Worm (Caenorhabditis elegans): Measurements from ENCODE around the gene ZK1290.11.

ZK1290.11 gene

ce11 chrII:7570305-7570704 is 8.9 kb upstream of the ZK1290.11 start, which contains the start of gene F35D2.3:
F35D2.3 (plus strand) TSS chrII:7570605.
- TF ChIP-seq dao-5 (tag; optimal IDR thresholded peaks at IDR 0.05) (no peak), W03F9.2 (tag; optimal IDR thresholded peaks at IDR 0.05) (no peak), him-1 (tag; optimal IDR thresholded peaks at IDR 0.05) (no peak)

- TF ChIP-seq dao-5 (tag; optimal IDR thresholded peaks at IDR 0.05) = no peak
- TF ChIP-seq W03F9.2 (tag; optimal IDR thresholded peaks at IDR 0.05) = no peak
- TF ChIP-seq him-1 (tag; optimal IDR thresholded peaks at IDR 0.05) = no peak
Observed at ce11 chrII:7562616-7563015, 1.2 kb upstream of the ZK1290.11 start.

ce11 chrII:7560844-7561243 is 550 bp downstream of the ZK1290.11 start:
- TF ChIP-seq dao-5 (tag; optimal IDR thresholded peaks at IDR 0.05) = no peak
- no peak for TF ChIP-seq W03F9.2 (tag; optimal IDR thresholded peaks at IDR 0.05)
- no peak for TF ChIP-seq him-1 (tag; optimal IDR thresholded peaks at IDR 0.05)

DNA sequence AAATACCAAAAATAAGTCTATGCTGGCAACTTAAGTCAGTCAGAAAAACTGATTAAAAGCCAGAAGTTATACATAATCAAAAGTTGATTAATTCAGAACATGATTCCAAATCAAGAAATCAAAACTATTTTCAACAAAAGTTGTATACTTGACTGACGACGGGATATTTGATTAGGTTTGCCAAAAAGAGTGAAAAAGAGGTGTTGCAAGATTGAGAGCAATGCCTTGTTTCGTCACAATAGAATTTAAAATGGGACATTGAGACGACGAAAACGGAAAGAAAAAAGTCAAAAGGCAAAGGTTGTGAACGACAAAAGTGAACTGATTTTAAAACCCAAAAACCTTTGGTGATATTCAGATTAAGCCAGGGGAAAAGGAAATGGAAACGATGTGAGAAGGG is 2.5 kb downstream of the ZK1290.11 start:
- TF ChIP-seq him-1 (tag; optimal IDR thresholded peaks at IDR 0.05) (no peak), W03F9.2 (tag; optimal IDR thresholded peaks at IDR 0.05) (no peak), dao-5 (tag; optimal IDR thresholded peaks at IDR 0.05) (no peak)

- TF ChIP-seq W03F9.2 (tag; optimal IDR thresholded peaks at IDR 0.05) = no peak
- no peak for TF ChIP-seq dao-5 (tag; optimal IDR thresholded peaks at IDR 0.05)
- TF ChIP-seq him-1 (tag; optimal IDR thresholded peaks at IDR 0.05) = no peak
Observed at ce11 chrII:7557981-7558380, 3.4 kb downstream of the ZK1290.11 start.

- TF ChIP-seq dao-5 (tag; optimal IDR thresholded peaks at IDR 0.05) = no peak
- no peak for TF ChIP-seq him-1 (tag; optimal IDR thresholded peaks at IDR 0.05)
- TF ChIP-seq W03F9.2 (tag; optimal IDR thresholded peaks at IDR 0.05) = no peak
Observed at ce11 chrII:7555454-7555853, 5.9 kb downstream of the ZK1290.11 start, which contains the start of gene ZK1290.14. ZK1290.14 (minus strand) TSS chrII:7555592.

ce11 chrII:7554716-7555247 is 6.6 kb downstream of the ZK1290.11 start:
- TF ChIP-seq W03F9.2 (tag; optimal IDR thresholded peaks at IDR 0.05) (peak; percentile 11), him-1 (tag; optimal IDR thresholded peaks at IDR 0.05) (no peak), dao-5 (tag; optimal IDR thresholded peaks at IDR 0.05) (no peak)

DNA sequence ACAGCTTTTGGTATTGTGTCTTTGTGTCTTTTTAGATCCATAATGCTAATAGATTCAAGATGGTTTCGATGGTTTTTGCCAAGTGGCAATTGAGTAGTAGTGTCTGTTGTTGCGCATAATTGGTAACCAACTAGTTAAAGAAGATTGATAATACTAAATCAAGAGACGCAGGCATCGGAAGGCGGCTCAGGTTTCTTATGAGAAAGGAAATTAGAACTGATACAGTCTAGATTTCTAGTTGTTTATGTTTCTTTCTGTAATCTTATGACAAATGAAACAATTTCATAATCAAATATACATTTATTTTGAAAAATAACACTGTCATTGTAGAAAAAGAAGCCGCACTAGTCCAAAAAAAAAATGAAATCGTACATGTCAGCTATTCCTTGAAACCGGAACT is 7.6 kb downstream of the ZK1290.11 start, which contains the start of gene ZK1290.10:
Gene ZK1290.10 (minus strand): TSS at position 101 of the 400 bp plus-strand sequence.
- TF ChIP-seq W03F9.2 (tag; optimal IDR thresholded peaks at IDR 0.05) = no peak
- no peak for TF ChIP-seq him-1 (tag; optimal IDR thresholded peaks at IDR 0.05)
- TF ChIP-seq dao-5 (tag; optimal IDR thresholded peaks at IDR 0.05) = no peak

- no peak for TF ChIP-seq dao-5 (tag; optimal IDR thresholded peaks at IDR 0.05)
- TF ChIP-seq W03F9.2 (tag; optimal IDR thresholded peaks at IDR 0.05) = no peak
- no peak for TF ChIP-seq him-1 (tag; optimal IDR thresholded peaks at IDR 0.05)
Observed at ce11 chrII:7549035-7549434, 12.4 kb downstream of the ZK1290.11 start, which contains the start of gene tph-1. tph-1 (plus strand) TSS chrII:7549335.

- TF ChIP-seq W03F9.2 (tag; optimal IDR thresholded peaks at IDR 0.05) (no peak), him-1 (tag; optimal IDR thresholded peaks at IDR 0.05) (no peak), dao-5 (tag; optimal IDR thresholded peaks at IDR 0.05) (no peak)
Observed at ce11 chrII:7548044-7548443, 13.3 kb downstream of the ZK1290.11 start, which contains the start of gene fbxa-224. fbxa-224 (minus strand) TSS chrII:7548144.

DNA sequence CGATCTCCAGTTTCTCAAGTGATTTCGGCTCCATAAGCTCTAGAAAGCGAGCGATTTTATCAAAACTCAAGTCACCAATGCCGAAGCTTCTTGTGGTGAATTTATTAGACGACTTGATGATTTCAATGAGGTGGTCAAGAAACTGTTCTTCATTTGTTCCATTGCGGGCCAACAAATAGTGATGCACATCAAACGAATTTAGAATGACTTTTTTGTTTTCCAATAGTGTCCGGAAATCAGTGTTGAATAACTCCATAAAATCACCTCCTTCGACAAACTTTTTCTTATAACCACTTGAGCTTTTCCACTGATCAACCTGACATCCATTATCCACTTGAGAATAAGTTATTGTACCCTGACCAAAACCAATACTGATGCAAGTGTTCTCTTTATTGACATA is 14.1 kb downstream of the ZK1290.11 start:
- no peak for TF ChIP-seq dao-5 (tag; optimal IDR thresholded peaks at IDR 0.05)
- no peak for TF ChIP-seq W03F9.2 (tag; optimal IDR thresholded peaks at IDR 0.05)
- no peak for TF ChIP-seq him-1 (tag; optimal IDR thresholded peaks at IDR 0.05)

DNA sequence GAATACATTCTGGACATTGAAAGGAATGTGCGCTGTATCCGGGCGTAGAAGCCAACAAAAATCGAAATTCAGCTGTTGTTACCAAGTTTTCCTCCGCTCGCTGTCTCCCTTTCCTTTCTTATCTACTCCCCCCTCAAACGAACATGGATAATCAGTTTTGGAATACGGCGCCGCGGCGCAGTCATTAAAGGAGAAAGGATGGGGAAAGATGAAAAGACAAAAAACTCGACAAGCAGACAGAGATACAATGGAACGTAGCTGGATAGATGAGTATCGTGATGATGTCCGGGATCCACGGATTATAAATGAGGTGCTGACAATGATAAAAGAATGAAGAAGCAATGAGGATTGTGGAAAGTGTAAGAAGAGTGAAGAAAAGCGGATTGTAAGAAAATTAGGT is 16.0 kb downstream of the ZK1290.11 start:
- TF ChIP-seq W03F9.2 (tag; optimal IDR thresholded peaks at IDR 0.05) (no peak), him-1 (tag; optimal IDR thresholded peaks at IDR 0.05) (no peak), dao-5 (tag; optimal IDR thresholded peaks at IDR 0.05) (no peak)

- TF ChIP-seq W03F9.2 (tag; optimal IDR thresholded peaks at IDR 0.05) = no peak
- no peak for TF ChIP-seq him-1 (tag; optimal IDR thresholded peaks at IDR 0.05)
- TF ChIP-seq dao-5 (tag; optimal IDR thresholded peaks at IDR 0.05) = no peak
Observed at ce11 chrII:7544782-7545181, 16.6 kb downstream of the ZK1290.11 start.

ce11 chrII:7543808-7544207 is 17.6 kb downstream of the ZK1290.11 start, which contains the start of gene rol-8:
rol-8 (plus strand) TSS chrII:7544108.
- TF ChIP-seq W03F9.2 (tag; optimal IDR thresholded peaks at IDR 0.05) = no peak
- no peak for TF ChIP-seq him-1 (tag; optimal IDR thresholded peaks at IDR 0.05)
- TF ChIP-seq dao-5 (tag; optimal IDR thresholded peaks at IDR 0.05) = no peak

- TF ChIP-seq him-1 (tag; optimal IDR thresholded peaks at IDR 0.05) (no peak), dao-5 (tag; optimal IDR thresholded peaks at IDR 0.05) (no peak), W03F9.2 (tag; optimal IDR thresholded peaks at IDR 0.05) (no peak)
Observed at ce11 chrII:7542952-7543351, 18.4 kb downstream of the ZK1290.11 start.
